Worm (Caenorhabditis elegans) whole organism, L3 larva: ENCODE measurements around the gene C45B11.6.
A peak's percentile ranks its signal among the peaks of the same experiment; 100 is the strongest.

ENCODE experiments used
- R02D3.7 ChIP-seq: fragments of 150-350 bp; optimal IDR thresholded peaks from 2 replicates; lab custom pipeline; 2014; ENCODE audit warnings: missing biosample characterization, missing genetic modification characterization
- ZK546.5 ChIP-seq: sonication (generic microtip); optimal IDR thresholded peaks from 2 replicates; lab custom pipeline; 2017; ENCODE audit warnings: missing biosample characterization, missing genetic modification characterization
- aly-2 ChIP-seq: fragments of 150-350 bp; optimal IDR thresholded peaks from 2 replicates; lab custom pipeline; 2014; ENCODE audit warnings: missing biosample characterization, missing genetic modification characterization
- ama-1 ChIP-seq: fragments of 150-350 bp; optimal IDR thresholded peaks from 2 replicates; lab custom pipeline; 2018
- ceh-16 ChIP-seq: sonication (generic microtip); optimal IDR thresholded peaks from 2 replicates; lab custom pipeline; 2017; ENCODE audit warnings: missing biosample characterization, missing genetic modification characterization
- ceh-28 ChIP-seq: fragments of 150-350 bp; optimal IDR thresholded peaks from 2 replicates; lab custom pipeline; 2014; ENCODE audit warnings: missing biosample characterization, missing genetic modification reagents, missing genetic modification characterization
- ceh-82 ChIP-seq: fragments of 150-350 bp; optimal IDR thresholded peaks from 2 replicates; lab custom pipeline; 2014; ENCODE audit warnings: missing biosample characterization, missing genetic modification characterization
- ceh-9 ChIP-seq: sonication (generic microtip); optimal IDR thresholded peaks from 2 replicates; lab custom pipeline; 2018; ENCODE audit warnings: missing biosample characterization, missing genetic modification characterization
- daf-12 ChIP-seq: fragments of 150-350 bp; optimal IDR thresholded peaks from 2 replicates; lab custom pipeline; 2014; ENCODE audit warnings: missing biosample characterization, missing genetic modification reagents, missing genetic modification characterization
- egl-27 ChIP-seq: sonication (generic microtip); optimal IDR thresholded peaks from 4 replicates; lab custom pipeline; 2017; ENCODE audit warnings: missing biosample characterization, missing genetic modification reagents, missing genetic modification characterization
- egl-5 ChIP-seq: fragments of 150-350 bp; optimal IDR thresholded peaks from 2 replicates; lab custom pipeline; 2017; ENCODE audit warnings: missing biosample characterization, missing genetic modification reagents, missing genetic modification characterization, inconsistent platforms
- elt-1 ChIP-seq: fragments of 150-350 bp; optimal IDR thresholded peaks from 2 replicates; lab custom pipeline; 2014; ENCODE audit warnings: missing biosample characterization, missing genetic modification characterization
- elt-2 ChIP-seq: sonication (generic microtip); optimal IDR thresholded peaks from 2 replicates; lab custom pipeline; 2016; ENCODE audit warnings: missing genetic modification reagents, mild to moderate bottlenecking, missing genetic modification characterization, missing compliant biosample characterization
- eor-1 ChIP-seq, 2 experiments: fragments of 150-350 bp; optimal IDR thresholded peaks; 2 replicates each; lab custom pipeline; 2014 to 2018; ENCODE audit warnings: missing biosample characterization in 2 of 2, missing genetic modification characterization in 2 of 2
- fkh-10 ChIP-seq: sonication (generic microtip); optimal IDR thresholded peaks from 2 replicates; lab custom pipeline; 2017; ENCODE audit warnings: missing biosample characterization, missing genetic modification reagents, missing genetic modification characterization
- fos-1 ChIP-seq: fragments of 150-350 bp; optimal IDR thresholded peaks from 2 replicates; lab custom pipeline; 2014; ENCODE audit warnings: missing biosample characterization, missing genetic modification characterization
- hmg-11 ChIP-seq: sonication (generic microtip); optimal IDR thresholded peaks from 2 replicates; lab custom pipeline; 2016; ENCODE audit warnings: missing genetic modification characterization, missing compliant biosample characterization
- jun-1 ChIP-seq: fragments of 150-350 bp; optimal IDR thresholded peaks from 2 replicates; lab custom pipeline; 2014; ENCODE audit warnings: missing biosample characterization, missing genetic modification reagents, missing genetic modification characterization
- lin-15B ChIP-seq: fragments of 150-350 bp; optimal IDR thresholded peaks from 2 replicates; lab custom pipeline; 2014; ENCODE audit warnings: missing biosample characterization, missing genetic modification characterization
- lin-39 ChIP-seq: fragments of 150-350 bp; optimal IDR thresholded peaks from 2 replicates; lab custom pipeline; 2018; ENCODE audit warnings: missing biosample characterization, missing genetic modification reagents, missing genetic modification characterization
- lsy-12 ChIP-seq: sonication (generic microtip); optimal IDR thresholded peaks from 2 replicates; lab custom pipeline; 2016; ENCODE audit warnings: mild to moderate bottlenecking, missing genetic modification characterization, missing compliant biosample characterization
- mdl-1 ChIP-seq: fragments of 150-350 bp; optimal IDR thresholded peaks from 2 replicates; lab custom pipeline; 2014; ENCODE audit warnings: missing biosample characterization, missing genetic modification characterization
- mml-1 ChIP-seq: fragments of 150-350 bp; sonication (generic microtip); optimal IDR thresholded peaks from 3 replicates; lab custom pipeline; 2014; ENCODE audit warnings: missing biosample characterization, missing genetic modification characterization
- nfya-1 ChIP-seq: sonication (generic microtip); optimal IDR thresholded peaks from 2 replicates; lab custom pipeline; 2017; ENCODE audit warnings: missing genetic modification characterization, mild to moderate bottlenecking, missing compliant biosample characterization, antibody characterized with exemption, moderate library complexity; ENCODE audit not compliant: insufficient read depth
- nhr-11 ChIP-seq: fragments of 150-350 bp; optimal IDR thresholded peaks from 2 replicates; lab custom pipeline; 2014; ENCODE audit warnings: missing biosample characterization, missing genetic modification characterization
- nhr-12 ChIP-seq: fragments of 150-350 bp; optimal IDR thresholded peaks from 2 replicates; lab custom pipeline; 2014; ENCODE audit warnings: missing biosample characterization, missing genetic modification characterization
- nhr-23 ChIP-seq: fragments of 150-350 bp; optimal IDR thresholded peaks from 2 replicates; lab custom pipeline; 2014; ENCODE audit warnings: missing biosample characterization, missing genetic modification reagents, missing genetic modification characterization
- nhr-237 ChIP-seq: fragments of 150-350 bp; optimal IDR thresholded peaks from 2 replicates; lab custom pipeline; 2014; ENCODE audit warnings: missing biosample characterization, missing genetic modification characterization
- nhr-25 ChIP-seq: sonication (generic microtip); optimal IDR thresholded peaks from 2 replicates; lab custom pipeline; 2017; ENCODE audit warnings: missing biosample characterization, missing genetic modification characterization
- nhr-28 ChIP-seq: fragments of 150-350 bp; optimal IDR thresholded peaks from 2 replicates; lab custom pipeline; 2014; ENCODE audit warnings: missing biosample characterization, missing genetic modification characterization
- nhr-43 ChIP-seq: sonication (generic microtip); optimal IDR thresholded peaks from 2 replicates; lab custom pipeline; 2016; ENCODE audit warnings: mild to moderate bottlenecking, missing genetic modification characterization, missing compliant biosample characterization; ENCODE audit not compliant: poor library complexity, severe bottlenecking
- nhr-67 ChIP-seq: fragments of 150-350 bp; optimal IDR thresholded peaks from 2 replicates; lab custom pipeline; 2014; ENCODE audit warnings: missing biosample characterization, missing genetic modification characterization
- nhr-76 ChIP-seq: fragments of 150-350 bp; sonication (generic microtip); optimal IDR thresholded peaks from 5 replicates; lab custom pipeline; 2014; ENCODE audit warnings: missing biosample characterization, missing genetic modification characterization
- nhr-77 ChIP-seq: fragments of 150-350 bp; optimal IDR thresholded peaks from 2 replicates; lab custom pipeline; 2014; ENCODE audit warnings: missing biosample characterization, missing genetic modification characterization
- pha-4 ChIP-seq: fragments of 150-350 bp; optimal IDR thresholded peaks from 2 replicates; lab custom pipeline; 2014; ENCODE audit warnings: missing biosample characterization, missing genetic modification reagents, missing genetic modification characterization
- pqm-1 ChIP-seq: fragments of 150-350 bp; optimal IDR thresholded peaks from 2 replicates; lab custom pipeline; 2017; ENCODE audit warnings: missing biosample characterization, missing genetic modification characterization, inconsistent platforms
- skn-1 ChIP-seq: fragments of 150-350 bp; optimal IDR thresholded peaks from 2 replicates; lab custom pipeline; 2014; ENCODE audit warnings: missing biosample characterization, missing genetic modification characterization
- snpc-4 ChIP-seq: fragments of 150-350 bp; optimal IDR thresholded peaks from 2 replicates; lab custom pipeline; 2014; ENCODE audit warnings: missing biosample characterization, missing genetic modification characterization
- tbx-2 ChIP-seq: sonication (generic microtip); optimal IDR thresholded peaks from 2 replicates; lab custom pipeline; 2016; ENCODE audit warnings: mild to moderate bottlenecking, missing genetic modification characterization, missing compliant biosample characterization
- unc-39 ChIP-seq: sonication (generic microtip); optimal IDR thresholded peaks from 4 replicates; lab custom pipeline; 2017; ENCODE audit warnings: missing biosample characterization, missing genetic modification characterization
- unc-62 ChIP-seq: fragments of 150-350 bp; sonication (generic microtip); optimal IDR thresholded peaks from 4 replicates; lab custom pipeline; 2014; ENCODE audit warnings: missing biosample characterization, missing genetic modification reagents, missing genetic modification characterization
- zag-1 ChIP-seq: fragments of 150-350 bp; optimal IDR thresholded peaks from 2 replicates; lab custom pipeline; 2014; ENCODE audit warnings: missing biosample characterization, missing genetic modification characterization
- ztf-11 ChIP-seq: fragments of 150-350 bp; optimal IDR thresholded peaks from 2 replicates; lab custom pipeline; 2014; ENCODE audit warnings: missing biosample characterization, missing genetic modification characterization

C45B11.6 gene

ce11 chrV:11030675-11031074 is 13.2 kb upstream of the C45B11.6 start:
- TF ChIP-seq eor-1 (tag; optimal IDR thresholded peaks at IDR 0.05; lab: Kevin White, UChicago), result no peak
- no peak for TF ChIP-seq lin-15B (tag; lab: Kevin White, UChicago)
- TF ChIP-seq egl-27, result no peak
- no peak for TF ChIP-seq R02D3.7 (tag; lab: Kevin White, UChicago)
- TF ChIP-seq snpc-4 (tag; lab: Kevin White, UChicago), result no peak
- no peak for TF ChIP-seq nhr-43 (tag; lab: Kevin White, UChicago)

- TF ChIP-seq ztf-11 (tag; lab: Kevin White, UChicago) (no peak), elt-2 (tag; lab: Kevin White, UChicago) (no peak), pha-4 (tag; lab: Kevin White, UChicago) (no peak), nhr-11 (tag; lab: Kevin White, UChicago) (no peak), nhr-25 (tag; lab: Kevin White, UChicago) (no peak), nhr-77 (tag; lab: Kevin White, UChicago) (no peak), daf-12 (tag; lab: Kevin White, UChicago) (no peak), lsy-12 (tag; lab: Kevin White, UChicago) (no peak), unc-39 (tag; lab: Kevin White, UChicago) (no peak), nhr-237 (no peak), nhr-28 (no peak), elt-1 (tag; lab: Kevin White, UChicago) (no peak), snpc-4 (tag; lab: Kevin White, UChicago) (no peak), unc-62 (GFP tag; lab: Kevin White, UChicago) (no peak), ama-1 (lab: Kevin White, UChicago) (no peak), ceh-82 (tag; lab: Kevin White, UChicago) (no peak), nfya-1 (tag; lab: Kevin White, UChicago) (no peak), ceh-9 (tag; lab: Kevin White, UChicago) (no peak), nhr-12 (no peak), mml-1 (tag; lab: Kevin White, UChicago) (no peak)
- TF ChIP-seq, all 47 proteins: peak for 0
These were observed 10.6 kb upstream of the C45B11.6 start for ce11 chrV:11033241-11033640.

ce11 chrV:11034748-11035147 is 9.1 kb upstream of the C45B11.6 start, which contains the start of gene pptr-2:
Gene pptr-2, minus strand, starts transcription at chrV:11034931.
- TF ChIP-seq nfya-1 (tag; lab: Kevin White, UChicago) (peak; percentile 21), elt-2 (tag; lab: Kevin White, UChicago) (no peak), egl-27 (no peak)

ce11 chrV:11039379-11039954 is 4.4 kb upstream of the C45B11.6 start, which contains the start of gene pak-2:
Gene pak-2, minus strand, starts transcription at chrV:11039429.
- TF ChIP-seq jun-1 (peak; percentile 8), tbx-2 (tag; lab: Kevin White, UChicago) (no peak), eor-1 (tag; optimal IDR thresholded peaks at IDR 0.05; lab: Kevin White, UChicago) (no peak), nhr-23 (tag; lab: Kevin White, UChicago) (peak; percentile 70), zag-1 (tag; lab: Kevin White, UChicago) (no peak), fos-1 (tag; lab: Kevin White, UChicago) (no peak), ceh-16 (tag; lab: Kevin White, UChicago) (no peak), lin-15B (tag; lab: Kevin White, UChicago) (peak; percentile 85), skn-1 (no peak), nhr-67 (tag; lab: Kevin White, UChicago) (no peak), aly-2 (tag; lab: Kevin White, UChicago) (no peak), unc-62 (GFP tag; lab: Kevin White, UChicago) (peak; percentile 49), nhr-76 (tag; lab: Kevin White, UChicago) (no peak), hmg-11 (tag; lab: Kevin White, UChicago) (peak; percentile 78), nhr-11 (tag; lab: Kevin White, UChicago) (peak; percentile 24), fkh-10 (GFP tag; lab: Kevin White, UChicago) (peak; percentile 7), ZK546.5 (tag; lab: Kevin White, UChicago) (no peak), ceh-82 (tag; lab: Kevin White, UChicago) (no peak), ceh-28 (tag; lab: Kevin White, UChicago) (peak; percentile 34), nfya-1 (tag; lab: Kevin White, UChicago) (peak; percentile 73), elt-1 (tag; lab: Kevin White, UChicago) (no peak), ceh-9 (tag; lab: Kevin White, UChicago) (no peak), egl-5 (tag; lab: Kevin White, UChicago) (peak; percentile 72), daf-12 (tag; lab: Kevin White, UChicago) (no peak), elt-2 (tag; lab: Kevin White, UChicago) (peak; percentile 64), unc-39 (tag; lab: Kevin White, UChicago) (no peak), R02D3.7 (tag; lab: Kevin White, UChicago) (no peak), snpc-4 (tag; lab: Kevin White, UChicago) (no peak), pqm-1 (tag; lab: Kevin White, UChicago) (peak; percentile 28), nhr-12 (no peak), pha-4 (tag; lab: Kevin White, UChicago) (peak; percentile 82), ama-1 (lab: Kevin White, UChicago) (no peak), nhr-25 (tag; lab: Kevin White, UChicago) (peak; percentile 40), nhr-43 (tag; lab: Kevin White, UChicago) (peak; percentile 62), nhr-237 (no peak), nhr-28 (no peak), lsy-12 (tag; lab: Kevin White, UChicago) (peak; percentile 28), lin-39 (tag; lab: Kevin White, UChicago) (no peak), mdl-1 (tag; lab: Kevin White, UChicago) (no peak)
